Fruit fly (Drosophila melanogaster) whole organism, embryonic: ENCODE measurements around the gene CG10710.

Source experiments
- CG13894 ChIP-seq: fragments of 200-800 bp; sonication (Bioruptor generic); optimal IDR thresholded peaks from 3 replicates; lab custom pipeline; 2018; ENCODE audit warnings: missing biosample characterization, mild to moderate bottlenecking, missing genetic modification characterization, moderate library complexity
- Scr ChIP-seq: fragments of 200-800 bp; sonication (Bioruptor generic); IDR thresholded peaks from 2 replicates; pipeline ENCODE4 v1.3.6; 2022; ENCODE audit warnings: missing biosample characterization, missing genetic modification characterization; ENCODE audit not compliant: partially characterized antibody
- al ChIP-seq: fragments of 200-800 bp; sonication (Bioruptor generic); IDR thresholded peaks from 2 replicates; pipeline ENCODE4 v1.3.6; 2022; ENCODE audit warnings: missing biosample characterization, missing genetic modification characterization
- ewg ChIP-seq: fragments of 200-800 bp; sonication (Bioruptor generic); optimal IDR thresholded peaks from 3 replicates; lab custom pipeline; 2017; ENCODE audit warnings: mild to moderate bottlenecking, missing biosample characterization, missing genetic modification reagents, missing genetic modification characterization
- her ChIP-seq: fragments of 200-800 bp; sonication (Bioruptor generic); optimal IDR thresholded peaks from 2 replicates; lab custom pipeline; 2016; ENCODE audit warnings: missing biosample characterization, missing genetic modification characterization
- psq ChIP-seq: fragments of 200-800 bp; sonication (Bioruptor generic); optimal IDR thresholded peaks from 2 replicates; lab custom pipeline; 2017; ENCODE audit warnings: missing biosample characterization, missing genetic modification characterization
- toy ChIP-seq: fragments of 200-800 bp; sonication (Bioruptor generic); IDR thresholded peaks from 2 replicates; pipeline ENCODE4 v1.3.6; 2022; ENCODE audit warnings: missing biosample characterization, missing genetic modification characterization

- TF ChIP-seq al (GFP tag; lab: Robert Waterston, UW), result no peak
- TF ChIP-seq her (GFP tag; lab: Kevin White, UChicago), result no peak
- no peak for TF ChIP-seq psq
- TF ChIP-seq ewg (GFP tag; lab: Kevin White, UChicago), result no peak
- no peak for TF ChIP-seq toy (GFP tag; lab: Robert Waterston, UW)
- TF ChIP-seq CG13894, result no peak
- TF ChIP-seq Scr (GFP tag; lab: Robert Waterston, UW), result no peak
Measured at dm6 chr3L:13488129-13488876, 31.1 kb downstream of the CG10710 start.
